Fruit fly (Drosophila melanogaster): ENCODE results near the gene CG31068.

The CG31068 gene

DNA sequence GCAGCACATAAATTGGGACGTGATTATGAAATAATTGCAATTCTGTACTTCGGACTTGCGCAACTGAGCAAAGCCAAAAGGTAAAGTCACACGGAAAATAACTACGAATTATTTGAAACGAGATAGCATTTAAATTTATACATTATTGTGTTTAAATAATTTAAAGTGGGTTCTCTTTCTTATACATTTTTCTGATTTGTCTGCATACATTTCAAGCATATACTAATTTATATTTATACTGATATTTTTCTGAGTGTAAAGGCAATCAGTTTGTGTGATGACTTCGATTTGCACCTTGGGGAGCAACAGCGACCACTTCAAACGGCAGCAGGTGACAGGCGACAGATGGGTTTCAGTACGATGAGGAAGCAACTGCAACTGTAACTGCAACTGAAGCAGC, 8.0 kb upstream of the CG31068 start:
- TF ChIP-seq Myc (optimal IDR thresholded peaks at IDR 0.05), result no peak
- no peak for TF ChIP-seq Sin3A (optimal IDR thresholded peaks at IDR 0.05)
- no peak for TF ChIP-seq h (optimal IDR thresholded peaks at IDR 0.05)
- TF ChIP-seq insv (optimal IDR thresholded peaks at IDR 0.05), result no peak
- TF ChIP-seq ttk (optimal IDR thresholded peaks at IDR 0.05), result no peak
- no peak for TF ChIP-seq psq (optimal IDR thresholded peaks at IDR 0.05)

dm6 chr3R:27226080-27226648, 7.3 kb upstream of the CG31068 start:
- TF ChIP-seq psq (optimal IDR thresholded peaks at IDR 0.05) (no peak), Sin3A (optimal IDR thresholded peaks at IDR 0.05) (no peak), h (optimal IDR thresholded peaks at IDR 0.05) (no peak), insv (optimal IDR thresholded peaks at IDR 0.05) (no peak), Myc (optimal IDR thresholded peaks at IDR 0.05) (no peak), ttk (optimal IDR thresholded peaks at IDR 0.05) (no peak)

- TF ChIP-seq insv (optimal IDR thresholded peaks at IDR 0.05) (no peak), psq (optimal IDR thresholded peaks at IDR 0.05) (no peak), h (optimal IDR thresholded peaks at IDR 0.05) (no peak), Sin3A (optimal IDR thresholded peaks at IDR 0.05) (no peak), Myc (optimal IDR thresholded peaks at IDR 0.05) (no peak), ttk (optimal IDR thresholded peaks at IDR 0.05) (no peak)
These were observed 5.2 kb upstream of the CG31068 start, which contains the start of gene CG42813 for dm6 chr3R:27228342-27228741. CG42813 (minus strand) TSS chr3R:27228561.

DNA sequence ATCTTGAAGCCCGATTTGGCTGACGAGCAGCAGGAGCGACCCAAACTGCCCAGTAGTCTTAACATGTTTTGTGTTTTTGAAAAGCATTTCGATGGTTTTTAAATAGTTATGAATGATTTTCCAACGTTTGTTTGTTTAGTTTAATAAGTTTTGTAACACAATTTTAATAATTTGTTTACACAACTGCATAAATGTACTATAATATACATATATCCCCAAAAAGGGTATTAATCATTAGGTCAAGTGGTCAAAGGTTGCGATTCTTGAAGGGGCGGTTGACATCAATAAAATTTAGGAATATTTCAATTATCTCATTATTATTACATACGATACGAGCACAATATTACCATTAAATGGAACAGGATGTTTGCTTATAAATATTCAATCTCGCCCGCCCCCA, 4.1 kb upstream of the CG31068 start, which contains the start of gene CG42814:
TSS of gene CG42814 (minus strand) at position 101 of the 400 bp plus-strand sequence.
- TF ChIP-seq psq (optimal IDR thresholded peaks at IDR 0.05) (no peak), ttk (optimal IDR thresholded peaks at IDR 0.05) (no peak), h (optimal IDR thresholded peaks at IDR 0.05) (no peak), insv (optimal IDR thresholded peaks at IDR 0.05) (no peak), Myc (optimal IDR thresholded peaks at IDR 0.05) (no peak)

DNA sequence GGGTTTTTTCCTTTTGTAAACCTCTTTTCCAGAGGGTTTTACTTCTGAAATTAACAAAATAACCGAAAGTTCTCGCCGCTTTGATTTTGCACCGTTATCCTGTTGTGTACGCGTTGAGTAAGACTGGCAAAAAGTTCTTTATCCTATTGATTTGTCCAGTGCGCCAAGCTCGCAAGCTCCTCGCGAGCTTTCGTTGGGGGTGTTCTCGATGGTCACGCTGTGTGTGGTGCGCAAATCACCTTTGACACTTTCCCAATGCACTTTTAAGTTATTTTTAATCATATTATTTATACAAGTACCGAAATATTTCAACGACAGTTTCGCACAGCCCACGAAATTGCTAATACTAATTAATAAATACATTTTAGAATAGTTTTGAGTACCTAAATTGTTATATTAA, 4.5 kb downstream of the CG31068 start:
- TF ChIP-seq h (optimal IDR thresholded peaks at IDR 0.05), result no peak
- no peak for TF ChIP-seq Myc (optimal IDR thresholded peaks at IDR 0.05)
- TF ChIP-seq Sin3A (optimal IDR thresholded peaks at IDR 0.05), result no peak
- no peak for TF ChIP-seq ttk (optimal IDR thresholded peaks at IDR 0.05)
- no peak for TF ChIP-seq insv (optimal IDR thresholded peaks at IDR 0.05)
- TF ChIP-seq psq (optimal IDR thresholded peaks at IDR 0.05), result no peak

DNA sequence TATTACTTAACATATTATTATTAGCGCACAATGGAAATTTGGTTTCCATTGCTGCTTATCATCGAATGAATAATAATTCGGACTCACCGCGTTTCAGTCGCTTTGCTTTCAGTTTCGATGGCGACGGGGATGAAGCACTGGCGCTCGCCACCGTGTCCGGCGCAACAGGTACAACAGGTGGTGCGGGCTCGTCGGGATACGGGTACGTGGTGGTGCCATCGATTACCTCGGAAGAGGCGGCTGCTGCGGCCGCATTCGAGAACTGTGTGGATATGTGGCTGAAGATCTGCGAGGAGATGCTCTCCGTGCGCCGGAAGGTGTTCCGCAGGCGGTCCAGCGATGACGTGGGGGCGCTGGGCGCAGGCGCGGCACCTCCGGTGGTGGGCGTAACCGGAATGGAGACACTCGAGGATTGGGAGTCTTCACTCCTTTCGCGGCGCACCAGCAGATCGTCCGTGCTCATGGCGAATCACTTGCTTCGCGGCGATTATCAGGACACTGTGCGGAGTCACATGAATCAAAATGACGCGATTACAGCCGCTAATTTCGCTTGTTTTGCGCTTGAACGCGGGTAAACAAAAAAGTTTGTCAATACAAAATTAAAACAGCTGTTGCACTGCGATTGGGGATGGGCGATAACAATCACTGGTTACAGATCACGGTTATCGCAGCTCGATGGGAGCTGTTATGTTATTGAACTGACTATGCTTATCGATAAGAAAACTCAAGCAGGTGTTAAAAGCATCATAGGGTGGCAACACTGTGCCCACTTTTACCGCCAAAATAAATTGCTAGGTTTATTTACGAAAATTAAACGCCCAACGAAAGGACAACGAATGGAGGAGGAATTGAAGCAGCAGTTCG, 5.2 kb downstream of the CG31068 start, which contains the start of the genes CG31064 and PolA2:
TSS of gene CG31064 (minus strand) at position 648 of the 864 bp plus-strand sequence.
TSS of gene PolA2 (plus strand) at position 726 of the 864 bp plus-strand sequence.
- TF ChIP-seq psq (optimal IDR thresholded peaks at IDR 0.05) (no peak), h (optimal IDR thresholded peaks at IDR 0.05) (no peak), Sin3A (optimal IDR thresholded peaks at IDR 0.05) (no peak), Myc (optimal IDR thresholded peaks at IDR 0.05) (no peak), insv (optimal IDR thresholded peaks at IDR 0.05) (no peak), ttk (optimal IDR thresholded peaks at IDR 0.05) (no peak)

DNA sequence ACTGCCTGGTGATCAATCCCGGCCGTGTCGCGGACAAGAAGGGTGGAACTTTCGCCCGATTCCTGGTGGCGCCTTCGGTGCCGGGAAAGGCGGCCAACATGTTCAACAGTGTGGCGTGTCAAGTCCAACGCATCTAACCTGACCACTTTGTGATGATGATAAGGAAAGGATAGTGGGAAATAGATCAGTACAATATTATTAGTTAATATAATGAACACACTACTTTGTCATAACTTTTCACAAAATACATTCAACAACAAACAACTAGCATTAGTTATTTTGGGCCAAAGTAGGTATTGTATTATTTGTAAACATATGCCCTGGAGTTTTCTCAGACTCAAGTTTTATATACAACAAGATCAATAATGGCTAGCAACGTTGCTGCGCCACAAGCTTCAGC, 7.5 kb downstream of the CG31068 start, which contains the start of gene CG17991:
TSS of gene CG17991 (plus strand) at position 301 of the 400 bp plus-strand sequence.
- no peak for TF ChIP-seq Sin3A (optimal IDR thresholded peaks at IDR 0.05)
- no peak for TF ChIP-seq psq (optimal IDR thresholded peaks at IDR 0.05)
- TF ChIP-seq ttk (optimal IDR thresholded peaks at IDR 0.05), result no peak
- TF ChIP-seq h (optimal IDR thresholded peaks at IDR 0.05), result no peak
- no peak for TF ChIP-seq Myc (optimal IDR thresholded peaks at IDR 0.05)
- no peak for TF ChIP-seq insv (optimal IDR thresholded peaks at IDR 0.05)

DNA sequence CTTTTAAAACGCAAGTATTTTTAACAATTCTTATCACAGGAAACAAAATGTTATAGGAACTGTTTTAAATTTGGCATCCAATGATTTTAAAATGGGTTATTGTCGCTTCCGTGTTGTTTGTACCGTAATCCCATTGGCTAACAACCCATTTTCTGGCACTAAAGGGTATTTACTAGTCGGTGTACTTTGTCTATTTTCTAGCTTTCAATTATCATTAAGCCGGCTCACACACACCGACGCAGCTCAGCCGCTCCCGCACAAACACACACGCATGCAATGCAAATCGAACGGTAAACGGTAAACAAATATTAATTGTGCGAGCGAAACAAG, 10.9 kb downstream of the CG31068 start:
- TF ChIP-seq insv (optimal IDR thresholded peaks at IDR 0.05) (no peak), h (optimal IDR thresholded peaks at IDR 0.05) (no peak), Myc (optimal IDR thresholded peaks at IDR 0.05) (no peak), Sin3A (optimal IDR thresholded peaks at IDR 0.05) (no peak), psq (optimal IDR thresholded peaks at IDR 0.05) (no peak), ttk (optimal IDR thresholded peaks at IDR 0.05) (no peak)

dm6 chr3R:27244742-27245400, 11.4 kb downstream of the CG31068 start, which contains the start of gene CG18766:
CG18766 (minus strand) TSS chr3R:27245249.
- TF ChIP-seq Sin3A (optimal IDR thresholded peaks at IDR 0.05), result no peak
- no peak for TF ChIP-seq psq (optimal IDR thresholded peaks at IDR 0.05)
- no peak for TF ChIP-seq insv (optimal IDR thresholded peaks at IDR 0.05)
- no peak for TF ChIP-seq h (optimal IDR thresholded peaks at IDR 0.05)
- no peak for TF ChIP-seq ttk (optimal IDR thresholded peaks at IDR 0.05)
- no peak for TF ChIP-seq Myc (optimal IDR thresholded peaks at IDR 0.05)

DNA sequence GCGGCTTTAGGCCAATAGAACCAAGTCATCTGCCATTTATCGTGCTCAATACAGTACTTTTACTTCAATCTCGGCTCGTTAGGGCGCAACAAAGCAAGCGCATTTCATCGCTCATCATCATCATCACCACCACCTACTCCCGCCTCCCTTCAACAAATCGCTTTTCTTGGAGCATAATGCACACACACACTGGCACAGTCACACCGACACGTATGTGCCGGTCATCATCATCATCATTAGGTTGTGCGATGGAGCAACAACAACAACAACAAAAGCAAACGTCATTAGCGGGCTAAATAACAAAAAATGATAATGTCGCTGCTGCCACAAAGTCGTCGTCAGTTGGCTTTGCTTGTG, 11.9 kb downstream of the CG31068 start:
- no peak for TF ChIP-seq psq (optimal IDR thresholded peaks at IDR 0.05)
- TF ChIP-seq insv (optimal IDR thresholded peaks at IDR 0.05), result no peak
- TF ChIP-seq Sin3A (optimal IDR thresholded peaks at IDR 0.05), result no peak
- TF ChIP-seq h (optimal IDR thresholded peaks at IDR 0.05), result no peak
- TF ChIP-seq ttk (optimal IDR thresholded peaks at IDR 0.05), result no peak
- TF ChIP-seq Myc (optimal IDR thresholded peaks at IDR 0.05), result no peak

DNA sequence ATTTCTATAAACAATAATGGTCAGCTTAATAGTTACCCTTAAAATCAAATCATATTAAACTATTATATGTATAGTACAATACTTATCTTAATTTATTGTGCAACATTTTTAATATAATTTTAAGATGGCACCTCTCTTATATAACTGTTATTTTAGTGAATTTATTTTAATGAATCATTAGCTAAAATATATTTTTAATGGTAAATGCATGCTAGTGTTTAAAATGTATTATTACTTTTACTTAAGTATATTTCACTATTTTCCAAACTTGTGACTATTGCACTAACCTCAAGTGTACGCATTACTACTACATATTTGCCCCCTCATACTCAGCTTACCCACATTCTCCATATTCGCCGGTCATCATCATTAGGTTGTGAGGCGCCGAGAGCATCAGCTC, 12.8 kb downstream of the CG31068 start:
- TF ChIP-seq Myc (optimal IDR thresholded peaks at IDR 0.05) (no peak), ttk (optimal IDR thresholded peaks at IDR 0.05) (no peak), h (optimal IDR thresholded peaks at IDR 0.05) (no peak), psq (optimal IDR thresholded peaks at IDR 0.05) (no peak), Sin3A (optimal IDR thresholded peaks at IDR 0.05) (no peak), insv (optimal IDR thresholded peaks at IDR 0.05) (no peak)

DNA sequence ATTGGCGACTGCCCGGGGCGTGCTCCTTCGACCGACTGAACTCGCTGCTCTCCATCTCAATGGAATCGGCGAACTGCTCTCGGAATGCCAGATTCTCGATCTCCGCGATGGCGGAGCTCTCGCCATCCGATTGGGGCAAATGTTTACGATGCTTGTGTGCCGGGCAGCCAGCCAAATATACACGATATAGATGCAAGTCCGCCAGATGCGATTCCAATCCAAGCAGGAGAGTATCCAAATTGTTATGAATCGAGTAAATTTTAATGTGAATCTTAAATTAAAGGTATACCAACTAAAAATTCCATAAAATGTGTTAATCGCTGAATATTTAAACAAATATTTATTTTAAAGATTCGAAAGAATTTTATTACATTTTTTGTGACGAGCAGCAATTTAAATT, 14.4 kb downstream of the CG31068 start, which contains the start of gene CG5984:
TSS of gene CG5984 (minus strand) at position 101 of the 400 bp plus-strand sequence.
- no peak for TF ChIP-seq psq (optimal IDR thresholded peaks at IDR 0.05)
- no peak for TF ChIP-seq insv (optimal IDR thresholded peaks at IDR 0.05)
- no peak for TF ChIP-seq ttk (optimal IDR thresholded peaks at IDR 0.05)
- no peak for TF ChIP-seq h (optimal IDR thresholded peaks at IDR 0.05)
- TF ChIP-seq Myc (optimal IDR thresholded peaks at IDR 0.05), result no peak
- no peak for TF ChIP-seq Sin3A (optimal IDR thresholded peaks at IDR 0.05)

Data from Kc167 (cell line).